Fruit fly (Drosophila melanogaster) whole organism, embryonic: ENCODE measurements around the gene CG34028.

ENCODE experiments used
- ATbp ChIP-seq: fragments of 200-800 bp; sonication (Bioruptor generic); optimal IDR thresholded peaks from 2 replicates; lab custom pipeline; 2017; ENCODE audit warnings: missing biosample characterization, mild to moderate bottlenecking, missing genetic modification characterization, missing genetic modification reagents
- Asciz ChIP-seq: fragments of 200-800 bp; sonication (Bioruptor generic); optimal IDR thresholded peaks from 2 replicates; lab custom pipeline; 2017; ENCODE audit warnings: missing biosample characterization, mild to moderate bottlenecking, missing genetic modification characterization, missing genetic modification reagents
- Atf3 ChIP-seq: fragments of 200-800 bp; sonication (Bioruptor generic); optimal IDR thresholded peaks from 3 replicates; lab custom pipeline; 2016; ENCODE audit warnings: missing biosample characterization, missing genetic modification characterization
- Bdp1 ChIP-seq: fragments of 200-800 bp; sonication (Bioruptor generic); optimal IDR thresholded peaks from 3 replicates; lab custom pipeline; 2016; ENCODE audit warnings: missing biosample characterization, missing genetic modification characterization
- CG10147 ChIP-seq: fragments of 200-800 bp; sonication (Bioruptor generic); optimal IDR thresholded peaks from 2 replicates; lab custom pipeline; 2019; ENCODE audit warnings: missing biosample characterization, mild to moderate bottlenecking, missing genetic modification characterization, moderate library complexity
- CG10462 ChIP-seq: fragments of 200-800 bp; sonication (Bioruptor generic); optimal IDR thresholded peaks from 2 replicates; lab custom pipeline; 2016; ENCODE audit warnings: missing biosample characterization, missing genetic modification characterization
- CG10565 ChIP-seq: fragments of 200-800 bp; sonication (Bioruptor generic); optimal IDR thresholded peaks from 3 replicates; lab custom pipeline; 2016; ENCODE audit warnings: missing biosample characterization, mild to moderate bottlenecking, missing genetic modification characterization
- CG11723 ChIP-seq: fragments of 200-800 bp; sonication (Bioruptor generic); optimal IDR thresholded peaks from 2 replicates; lab custom pipeline; 2017; ENCODE audit warnings: missing biosample characterization, mild to moderate bottlenecking, missing genetic modification characterization
- CG12219 ChIP-seq: fragments of 200-800 bp; sonication (Bioruptor generic); optimal IDR thresholded peaks from 3 replicates; lab custom pipeline; 2018; ENCODE audit warnings: missing biosample characterization, mild to moderate bottlenecking, missing genetic modification characterization
- CG1233 ChIP-seq: fragments of 200-800 bp; sonication (Bioruptor generic); optimal IDR thresholded peaks from 4 replicates; lab custom pipeline; 2018; ENCODE audit warnings: missing biosample characterization, mild to moderate bottlenecking, missing genetic modification characterization
- CG12769 ChIP-seq: fragments of 200-800 bp; sonication (Bioruptor generic); optimal IDR thresholded peaks from 2 replicates; lab custom pipeline; 2019; ENCODE audit warnings: missing biosample characterization, mild to moderate bottlenecking, missing genetic modification characterization, moderate library complexity
- CG13624 ChIP-seq: fragments of 200-800 bp; sonication (Bioruptor generic); optimal IDR thresholded peaks from 2 replicates; lab custom pipeline; 2016; ENCODE audit warnings: missing biosample characterization, missing genetic modification characterization
- CG15479 ChIP-seq: fragments of 200-800 bp; sonication (Bioruptor generic); optimal IDR thresholded peaks from 3 replicates; lab custom pipeline; 2019; ENCODE audit warnings: missing biosample characterization, mild to moderate bottlenecking, missing genetic modification characterization, moderate library complexity
- CG15514 ChIP-seq: fragments of 200-800 bp; sonication (Bioruptor generic); optimal IDR thresholded peaks from 3 replicates; lab custom pipeline; 2017; ENCODE audit warnings: missing biosample characterization, missing genetic modification characterization, mild to moderate bottlenecking, moderate library complexity, missing genetic modification reagents
- CG18011 ChIP-seq: fragments of 200-800 bp; sonication (Bioruptor generic); optimal IDR thresholded peaks from 2 replicates; lab custom pipeline; 2017; ENCODE audit warnings: missing biosample characterization, missing genetic modification characterization, mild to moderate bottlenecking, moderate library complexity, missing genotype
- CG1832 ChIP-seq: fragments of 200-800 bp; sonication (Bioruptor generic); optimal IDR thresholded peaks from 2 replicates; lab custom pipeline; 2017; ENCODE audit warnings: missing biosample characterization, mild to moderate bottlenecking, missing genetic modification characterization, inconsistent platforms
- CG18764 ChIP-seq: fragments of 200-800 bp; sonication (Bioruptor generic); optimal IDR thresholded peaks from 3 replicates; lab custom pipeline; 2016; ENCODE audit warnings: missing biosample characterization, missing genetic modification characterization
- CG2678 ChIP-seq: fragments of 200-800 bp; sonication (Bioruptor generic); optimal IDR thresholded peaks from 3 replicates; lab custom pipeline; 2019; ENCODE audit warnings: missing biosample characterization, mild to moderate bottlenecking, missing genetic modification characterization, moderate library complexity
- CG32532 ChIP-seq: fragments of 200-800 bp; sonication (Bioruptor generic); IDR thresholded peaks from 2 replicates; pipeline ENCODE4 v1.3.6; 2022; ENCODE audit warnings: missing biosample characterization, missing genetic modification characterization
- CG33557 ChIP-seq: fragments of 200-800 bp; sonication (Bioruptor generic); optimal IDR thresholded peaks from 2 replicates; lab custom pipeline; 2019; ENCODE audit warnings: missing biosample characterization, mild to moderate bottlenecking, missing genetic modification characterization, moderate library complexity
- CG6254 ChIP-seq: fragments of 200-800 bp; sonication (Bioruptor generic); optimal IDR thresholded peaks from 3 replicates; lab custom pipeline; 2017; ENCODE audit warnings: mild to moderate bottlenecking, missing biosample characterization, missing genetic modification reagents, missing genetic modification characterization
- CG7271 ChIP-seq: fragments of 200-800 bp; sonication (Bioruptor generic); optimal IDR thresholded peaks from 2 replicates; lab custom pipeline; 2018; ENCODE audit warnings: missing biosample characterization, mild to moderate bottlenecking, missing genetic modification characterization, moderate library complexity
- CG8290 ChIP-seq, 3 experiments: fragments of 200-800 bp; sonication (Bioruptor generic); optimal IDR thresholded peaks; 2 replicates each; lab custom pipeline; 2016 to 2019; ENCODE audit warnings: missing biosample characterization in 3 of 3, missing genetic modification characterization in 3 of 3, mild to moderate bottlenecking in 2 of 3, moderate library complexity in 1 of 3
- D ChIP-seq, 2 experiments: fragments of 200-800 bp in 1 of 2; fragments of >200 bp in 1 of 2; sonication (Bioruptor generic) in 1 of 2; optimal IDR thresholded peaks; 2 replicates in 1 of 2; 3 replicates in 1 of 2; lab custom pipeline; 2017; ENCODE audit warnings: mild to moderate bottlenecking in 1 of 2, missing biosample characterization in 1 of 2, missing genetic modification characterization in 1 of 2, missing genetic modification reagents in 1 of 2
- D19B ChIP-seq: fragments of 200-800 bp; sonication (Bioruptor generic); optimal IDR thresholded peaks from 2 replicates; lab custom pipeline; 2017; ENCODE audit warnings: missing biosample characterization, mild to moderate bottlenecking, missing genetic modification characterization
- Dip2 ChIP-seq: fragments of 200-800 bp; sonication (Bioruptor generic); IDR thresholded peaks from 2 replicates; pipeline ENCODE4 v1.3.6; 2022; ENCODE audit warnings: missing biosample characterization, missing genetic modification characterization
- Fer2 ChIP-seq: fragments of 200-800 bp; sonication (Bioruptor generic); optimal IDR thresholded peaks from 2 replicates; lab custom pipeline; 2018; ENCODE audit warnings: missing biosample characterization, mild to moderate bottlenecking, missing genetic modification characterization, moderate library complexity
- H15 ChIP-seq: fragments of 200-800 bp; sonication (Bioruptor generic); IDR thresholded peaks from 3 replicates; pipeline ENCODE4 v1.3.6; 2022; ENCODE audit warnings: missing biosample characterization, missing genetic modification characterization
- Scr ChIP-seq: fragments of 200-800 bp; sonication (Bioruptor generic); IDR thresholded peaks from 2 replicates; pipeline ENCODE4 v1.3.6; 2022; ENCODE audit warnings: missing biosample characterization, missing genetic modification characterization; ENCODE audit not compliant: partially characterized antibody
- Xbp1 ChIP-seq: fragments of 200-800 bp; sonication (Bioruptor generic); optimal IDR thresholded peaks from 3 replicates; lab custom pipeline; 2016; ENCODE audit warnings: missing biosample characterization, mild to moderate bottlenecking, missing genetic modification characterization
- abd-A ChIP-seq: fragments of 200-800 bp; sonication (Bioruptor generic); optimal IDR thresholded peaks from 3 replicates; lab custom pipeline; 2019; ENCODE audit warnings: missing biosample characterization, mild to moderate bottlenecking, missing genetic modification characterization, moderate library complexity
- bigmax ChIP-seq: fragments of 200-800 bp; sonication (Bioruptor generic); optimal IDR thresholded peaks from 2 replicates; lab custom pipeline; 2018; ENCODE audit warnings: missing biosample characterization, mild to moderate bottlenecking, missing genetic modification characterization
- cato ChIP-seq: fragments of 200-800 bp; sonication (Bioruptor generic); optimal IDR thresholded peaks from 2 replicates; lab custom pipeline; 2016; ENCODE audit warnings: missing biosample characterization, missing genetic modification characterization, borderline replicate concordance
- caup ChIP-seq: fragments of 200-800 bp; sonication (Bioruptor generic); optimal IDR thresholded peaks from 3 replicates; lab custom pipeline; 2017; ENCODE audit warnings: missing biosample characterization, mild to moderate bottlenecking, missing genetic modification characterization, moderate library complexity; ENCODE audit not compliant: severe bottlenecking
- fd102C ChIP-seq: fragments of 200-800 bp; sonication (Bioruptor generic); optimal IDR thresholded peaks from 2 replicates; lab custom pipeline; 2018; ENCODE audit warnings: missing biosample characterization, mild to moderate bottlenecking, missing genetic modification characterization, moderate library complexity
- ham ChIP-seq: fragments of 200-800 bp; sonication (Bioruptor generic); IDR thresholded peaks from 2 replicates; pipeline ENCODE4 v1.3.6; 2022; ENCODE audit warnings: missing biosample characterization, missing genetic modification characterization
- hkb ChIP-seq, 2 experiments: fragments of 200-800 bp in 1 of 2; fragments of >200 bp in 1 of 2; sonication (Bioruptor generic) in 1 of 2; IDR thresholded peaks in 1 of 2; optimal IDR thresholded peaks in 1 of 2; 2 replicates each; pipeline versions ENCODE4 v1.3.6 to Lab custom; 2017 to 2022; ENCODE audit warnings: missing biosample characterization in 1 of 2, missing genetic modification characterization in 1 of 2
- kni ChIP-seq: fragments of 200-800 bp; sonication (Bioruptor generic); optimal IDR thresholded peaks from 3 replicates; lab custom pipeline; 2017; ENCODE audit warnings: mild to moderate bottlenecking, missing biosample characterization, missing genetic modification reagents, missing genetic modification characterization
- lab ChIP-seq: fragments of 200-800 bp; sonication (Bioruptor generic); optimal IDR thresholded peaks from 3 replicates; lab custom pipeline; 2017; ENCODE audit warnings: missing biosample characterization, missing genetic modification characterization, mild to moderate bottlenecking, moderate library complexity, missing genetic modification reagents
- nmo ChIP-seq: fragments of 200-800 bp; sonication (Bioruptor generic); optimal IDR thresholded peaks from 2 replicates; lab custom pipeline; 2018; ENCODE audit warnings: missing biosample characterization, mild to moderate bottlenecking, missing genetic modification characterization, moderate library complexity
- pfk ChIP-seq: fragments of 200-800 bp; sonication (Bioruptor generic); optimal IDR thresholded peaks from 2 replicates; lab custom pipeline; 2018; ENCODE audit warnings: missing biosample characterization, mild to moderate bottlenecking, missing genetic modification characterization, moderate library complexity
- run ChIP-seq: fragments of 200-800 bp; sonication (Bioruptor generic); optimal IDR thresholded peaks from 3 replicates; lab custom pipeline; 2018; ENCODE audit warnings: missing biosample characterization, mild to moderate bottlenecking, missing genetic modification characterization
- sima ChIP-seq: fragments of 200-800 bp; sonication (Bioruptor generic); optimal IDR thresholded peaks from 2 replicates; lab custom pipeline; 2016; ENCODE audit warnings: missing biosample characterization, missing genetic modification characterization
- slou ChIP-seq: fragments of 200-800 bp; sonication (Bioruptor generic); optimal IDR thresholded peaks from 3 replicates; lab custom pipeline; 2016; ENCODE audit warnings: missing biosample characterization, missing genetic modification characterization
- stc ChIP-seq: fragments of 200-800 bp; sonication (Bioruptor generic); IDR thresholded peaks from 2 replicates; pipeline ENCODE4 v1.3.6; 2022; ENCODE audit warnings: missing biosample characterization, missing genetic modification characterization
- tll ChIP-seq, 2 experiments: fragments of 200-800 bp in 1 of 2; fragments of >200 bp in 1 of 2; sonication (Bioruptor generic) in 1 of 2; optimal IDR thresholded peaks; 2 replicates each; lab custom pipeline; 2017 to 2019; ENCODE audit warnings: missing biosample characterization in 2 of 2, missing genetic modification characterization in 2 of 2, mild to moderate bottlenecking in 1 of 2, moderate library complexity in 1 of 2
- tna ChIP-seq: fragments of 200-800 bp; sonication (Bioruptor generic); IDR thresholded peaks from 2 replicates; pipeline ENCODE4 v1.3.6; 2022; ENCODE audit warnings: missing biosample characterization, missing genetic modification characterization; ENCODE audit not compliant: partially characterized antibody
- zfh1 ChIP-seq: fragments of 200-800 bp; sonication (Bioruptor generic); IDR thresholded peaks from 3 replicates; pipeline ENCODE4 v1.3.6; 2022; ENCODE audit warnings: missing biosample characterization, missing genetic modification characterization

CG34028 gene

DNA sequence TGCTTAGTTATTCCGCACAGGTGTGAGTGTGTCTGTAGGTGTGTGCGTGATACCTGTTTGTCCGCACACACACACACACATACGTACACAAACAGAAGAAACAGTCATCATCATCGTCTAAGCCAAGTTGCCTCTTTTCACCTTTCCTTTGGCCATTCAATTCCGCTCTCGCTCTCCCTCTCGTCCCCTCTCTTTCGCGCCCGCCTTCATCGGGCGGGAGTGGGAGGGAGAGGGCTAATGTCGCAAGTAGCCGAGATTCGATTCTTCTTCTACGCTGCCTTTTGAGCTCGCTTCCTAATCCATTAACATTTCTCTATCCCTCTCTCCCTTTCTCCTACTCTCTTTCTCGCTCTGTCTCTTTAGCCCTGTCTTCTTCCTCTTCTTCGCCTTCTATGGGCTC lies 14.2 kb upstream of the CG34028 start (continued):
- peak; percentile 20 for TF ChIP-seq CG12769 (tag; lab: Kevin White, UChicago)
- TF ChIP-seq CG7271 (tag; lab: Kevin White, UChicago) = no peak
- no peak for TF ChIP-seq Xbp1 (GFP tag; lab: Kevin White, UChicago)
- TF ChIP-seq Scr (GFP tag; lab: Robert Waterston, UW) = peak; percentile 36
- peak; percentile 94 for TF ChIP-seq CG15479 (GFP tag; lab: Kevin White, UChicago)
- no peak for TF ChIP-seq slou (GFP tag; lab: Kevin White, UChicago)
- no peak for TF ChIP-seq CG1233 (GFP tag; lab: Kevin White, UChicago)
- TF ChIP-seq bigmax (GFP tag; lab: Kevin White, UChicago) = no peak
- no peak for TF ChIP-seq Fer2 (tag; lab: Kevin White, UChicago)
- TF ChIP-seq CG32532 (GFP tag; lab: Robert Waterston, UW) = no peak
- no peak for TF ChIP-seq CG6254 (GFP tag; lab: Kevin White, UChicago)
- TF ChIP-seq pfk = no peak
- no peak for TF ChIP-seq Asciz (GFP tag; lab: Kevin White, UChicago)
- TF ChIP-seq CG10565 (GFP tag; lab: Kevin White, UChicago) = no peak
- no peak for TF ChIP-seq H15 (GFP tag; lab: Robert Waterston, UW)
- TF ChIP-seq stc (GFP tag; lab: Robert Waterston, UW) = no peak
- no peak for TF ChIP-seq CG12219 (GFP tag; lab: Kevin White, UChicago)
- TF ChIP-seq CG2678 (tag; lab: Kevin White, UChicago) = no peak
- TF ChIP-seq CG11723 = no peak
- TF ChIP-seq CG15514 (GFP tag; lab: Kevin White, UChicago) = no peak
- no peak for TF ChIP-seq CG13624 (GFP tag; lab: Kevin White, UChicago)
- TF ChIP-seq hkb (optimal IDR thresholded peaks at IDR 0.05; lab: Kevin White, UChicago) = no peak
- TF ChIP-seq hkb (GFP tag; IDR thresholded peaks at IDR 0.05; lab: Robert Waterston, UW) = no peak
- peak; percentile 75 for TF ChIP-seq D (optimal IDR thresholded peaks at IDR 0.05; lab: Kevin White, UChicago)
- no peak for TF ChIP-seq D (GFP tag; optimal IDR thresholded peaks at IDR 0.05; lab: Kevin White, UChicago)
- TF ChIP-seq cato = no peak
- no peak for TF ChIP-seq run (tag; lab: Kevin White, UChicago)
- no peak for TF ChIP-seq D19B (GFP tag; lab: Kevin White, UChicago)
- TF ChIP-seq nmo = no peak
- no peak for TF ChIP-seq ATbp (GFP tag; lab: Kevin White, UChicago)
- peak; percentile 78 for TF ChIP-seq kni (GFP tag; lab: Kevin White, UChicago)
- TF ChIP-seq tll (GFP tag; optimal IDR thresholded peaks at IDR 0.05; lab: Kevin White, UChicago) = peak; percentile 53 to 94
- no peak for TF ChIP-seq tna (GFP tag; lab: Robert Waterston, UW)
- no peak for TF ChIP-seq CG10462 (GFP tag; lab: Kevin White, UChicago)
- TF ChIP-seq CG18764 = no peak
- TF ChIP-seq Bdp1 (GFP tag; lab: Kevin White, UChicago) = no peak
- TF ChIP-seq CG1832 = peak; percentile 89
- TF ChIP-seq abd-A = no peak
- no peak for TF ChIP-seq Atf3 (GFP tag; lab: Kevin White, UChicago)
- TF ChIP-seq zfh1 (GFP tag; lab: Robert Waterston, UW) = no peak
- TF ChIP-seq lab (GFP tag; lab: Kevin White, UChicago) = no peak
- no peak for TF ChIP-seq fd102C
- TF ChIP-seq sima (GFP tag; lab: Kevin White, UChicago) = no peak
- no peak for TF ChIP-seq CG10147 (GFP tag; lab: Kevin White, UChicago)
- no peak for TF ChIP-seq Dip2
- TF ChIP-seq CG8290 (GFP tag; optimal IDR thresholded peaks at IDR 0.05; lab: Kevin White, UChicago) = no peak
- TF ChIP-seq CG8290 (tag; optimal IDR thresholded peaks at IDR 0.05; lab: Kevin White, UChicago) = no peak
- no peak for TF ChIP-seq CG33557
- no peak for TF ChIP-seq caup
- TF ChIP-seq CG18011 (GFP tag; lab: Kevin White, UChicago) = no peak
- TF ChIP-seq ham (GFP tag; lab: Robert Waterston, UW) = no peak
